Fruit fly (Drosophila melanogaster) Kc167 (cell line): ENCODE measurements around the gene Gr28a.

Experiments used
- Myc ChIP-seq: fragments of >200 bp; optimal IDR thresholded peaks from 2 replicates; lab custom pipeline; 2017; ENCODE audit warnings: missing external identifiers
- h ChIP-seq: fragments of >200 bp; optimal IDR thresholded peaks from 3 replicates; lab custom pipeline; 2018; ENCODE audit warnings: missing external identifiers
- psq ChIP-seq: fragments of >200 bp; optimal IDR thresholded peaks from 2 replicates; lab custom pipeline; 2017; ENCODE audit warnings: missing external identifiers
- ttk ChIP-seq: sonication (Bioruptor generic); optimal IDR thresholded peaks from 2 replicates; lab custom pipeline; 2017; ENCODE audit warnings: missing external identifiers

DNA sequence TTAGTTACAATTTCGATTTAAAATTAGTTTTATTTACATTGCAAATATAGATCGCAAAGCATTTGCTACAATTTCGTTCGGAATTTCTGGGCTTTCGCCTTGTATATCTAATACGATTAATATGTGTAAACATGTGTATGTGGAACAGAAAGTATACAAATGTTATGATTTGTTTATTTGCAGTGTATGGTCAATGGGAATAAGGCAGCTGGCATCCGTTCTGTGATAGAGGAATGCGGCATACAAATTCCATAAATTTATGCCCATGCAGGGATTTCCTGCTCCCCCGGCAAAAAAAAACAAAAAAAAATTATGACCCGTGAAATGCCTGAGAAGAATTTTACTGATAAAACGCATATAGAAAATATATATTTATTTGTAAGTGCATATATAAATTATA, 32.2 kb upstream of the Gr28a start:
- no peak for TF ChIP-seq psq
- no peak for TF ChIP-seq h (lab: Kevin White, UChicago)
- TF ChIP-seq Myc: no peak
- TF ChIP-seq ttk (lab: Kevin White, UChicago): no peak
